Fruit fly (Drosophila melanogaster): ENCODE results near the gene zetaCOP.

DNA sequence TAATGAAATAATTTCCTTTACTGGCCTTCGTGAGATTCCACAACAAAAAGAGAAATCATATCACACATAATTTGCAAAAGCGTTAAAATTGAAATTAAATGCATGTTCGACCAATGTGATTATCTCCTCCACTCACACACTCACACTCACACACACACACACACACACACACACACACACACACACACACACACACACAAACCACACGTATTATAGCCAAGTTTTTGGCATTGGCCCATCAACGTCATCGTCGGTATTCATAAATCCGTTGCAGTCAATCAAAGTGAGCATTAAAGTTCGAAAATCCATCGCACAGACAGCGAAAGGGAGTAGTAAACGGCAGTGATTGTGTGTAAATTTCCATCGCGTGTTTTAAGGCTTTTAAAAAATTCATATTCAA, 16.7 kb upstream of the zetaCOP start:
- TF ChIP-seq EcR (GFP tag; optimal IDR thresholded peaks at IDR 0.05) (no peak), CG17806 (tag; optimal IDR thresholded peaks at IDR 0.05) (no peak), CG9948 (tag; optimal IDR thresholded peaks at IDR 0.05) (no peak), CG12605 (GFP tag; IDR thresholded peaks at IDR 0.05) (no peak), CG10348 (GFP tag; IDR thresholded peaks at IDR 0.05) (no peak), CG14655 (GFP tag; optimal IDR thresholded peaks at IDR 0.05) (no peak), D1 (tag; optimal IDR thresholded peaks at IDR 0.05) (no peak), Pif1A (GFP tag; optimal IDR thresholded peaks at IDR 0.05) (no peak), CG8159 (tag; optimal IDR thresholded peaks at IDR 0.05) (no peak), gl (tag; optimal IDR thresholded peaks at IDR 0.05) (no peak)
